Worm (Caenorhabditis elegans) whole organism, L4 larva: Measurements from ENCODE around the gene slc-9B.2.
A peak's percentile ranks its signal among the peaks of the same experiment; 100 is the strongest.

Experiments used
- R02D3.7 ChIP-seq: fragments of 150-350 bp; sonication (generic microtip); optimal IDR thresholded peaks from 3 replicates; lab custom pipeline; 2014; ENCODE audit warnings: missing biosample characterization, missing genetic modification characterization
- T20F7.1 ChIP-seq: fragments of 200-800 bp; sonication (Bioruptor generic); optimal IDR thresholded peaks from 2 replicates; lab custom pipeline; 2018; ENCODE audit warnings: mild to moderate bottlenecking, missing genetic modification characterization, missing compliant biosample characterization
- Y48G9A.11 ChIP-seq: fragments of 200-800 bp; sonication (Bioruptor generic); IDR thresholded peaks from 2 replicates; pipeline ENCODE4 v1.3.6; 2022; ENCODE audit warnings: missing genetic modification reagents, missing genetic modification characterization, missing compliant biosample characterization
- Y75B8A.6 ChIP-seq: fragments of 200-800 bp; sonication (Bioruptor generic); IDR thresholded peaks from 2 replicates; pipeline ENCODE4 v1.3.6; 2022; ENCODE audit warnings: missing genetic modification reagents, missing genetic modification characterization, missing compliant biosample characterization
- aly-2 ChIP-seq: sonication (generic microtip); optimal IDR thresholded peaks from 2 replicates; lab custom pipeline; 2018; ENCODE audit warnings: missing biosample characterization, missing genetic modification characterization
- ama-1 ChIP-seq: fragments of 150-350 bp; optimal IDR thresholded peaks from 2 replicates; lab custom pipeline; 2014; ENCODE audit warnings: inconsistent platforms, mixed read lengths
- ceh-20 ChIP-seq: fragments of 200-800 bp; sonication (Bioruptor generic); IDR thresholded peaks from 2 replicates; pipeline ENCODE4 v1.3.6; 2022; ENCODE audit warnings: missing genetic modification reagents, missing genetic modification characterization, missing compliant biosample characterization
- ceh-32 ChIP-seq: sonication (generic microtip); optimal IDR thresholded peaks from 2 replicates; lab custom pipeline; 2016; ENCODE audit warnings: mild to moderate bottlenecking, missing genetic modification characterization, missing compliant biosample characterization; ENCODE audit not compliant: poor library complexity
- ces-1 ChIP-seq: fragments of 150-350 bp; sonication (generic microtip); optimal IDR thresholded peaks from 4 replicates; lab custom pipeline; 2014; ENCODE audit warnings: missing biosample characterization, missing genetic modification reagents, missing genetic modification characterization
- cey-2 ChIP-seq: sonication (generic microtip); optimal IDR thresholded peaks from 3 replicates; lab custom pipeline; 2017; ENCODE audit warnings: missing genetic modification characterization, mild to moderate bottlenecking, missing compliant biosample characterization, antibody characterized with exemption, borderline replicate concordance; ENCODE audit not compliant: insufficient read depth
- ctbp-1 ChIP-seq: fragments of 200-800 bp; sonication (Bioruptor generic); IDR thresholded peaks from 2 replicates; pipeline ENCODE4 v1.3.6; 2022; ENCODE audit warnings: missing genetic modification reagents, missing genetic modification characterization, missing compliant biosample characterization
- daf-12 ChIP-seq: fragments of 150-350 bp; optimal IDR thresholded peaks from 2 replicates; lab custom pipeline; 2014; ENCODE audit warnings: missing biosample characterization, missing genetic modification reagents, missing genetic modification characterization
- daf-16 ChIP-seq, 3 experiments: sonication (generic microtip); optimal IDR thresholded peaks; 2 replicates each; lab custom pipeline; 2016 to 2017; ENCODE audit warnings: missing genetic modification characterization in 3 of 3, missing genetic modification reagents in 3 of 3, mild to moderate bottlenecking in 2 of 3, missing compliant biosample characterization in 2 of 3, missing biosample characterization in 1 of 3, moderate library complexity in 1 of 3
- dmd-6 ChIP-seq: fragments of 200-800 bp; sonication (Bioruptor generic); IDR thresholded peaks from 2 replicates; pipeline ENCODE4 v1.3.6; 2022; ENCODE audit warnings: missing genetic modification reagents, missing genetic modification characterization, missing compliant biosample characterization
- dmd-8 ChIP-seq: fragments of 200-800 bp; sonication (Bioruptor generic); IDR thresholded peaks from 2 replicates; pipeline ENCODE4 v1.3.6; 2022; ENCODE audit warnings: missing genetic modification characterization, missing compliant biosample characterization
- dpl-1 ChIP-seq: fragments of 150-350 bp; optimal IDR thresholded peaks from 2 replicates; lab custom pipeline; 2014; ENCODE audit warnings: missing biosample characterization, missing genetic modification reagents, missing genetic modification characterization
- dve-1 ChIP-seq: sonication (generic microtip); optimal IDR thresholded peaks from 2 replicates; lab custom pipeline; 2017; ENCODE audit warnings: antibody characterized with exemption, mild to moderate bottlenecking, missing genetic modification characterization, missing compliant biosample characterization; ENCODE audit not compliant: insufficient read depth
- egl-43 ChIP-seq: fragments of 200-800 bp; sonication (Bioruptor generic); IDR thresholded peaks from 2 replicates; pipeline ENCODE4 v1.3.6; 2022; ENCODE audit warnings: missing genetic modification reagents, missing genetic modification characterization, missing compliant biosample characterization
- gei-8 ChIP-seq: fragments of 200-800 bp; sonication (Bioruptor generic); optimal IDR thresholded peaks from 2 replicates; lab custom pipeline; 2018; ENCODE audit warnings: mild to moderate bottlenecking, missing genetic modification characterization, missing compliant biosample characterization
- hif-1 ChIP-seq, 2 experiments: sonication (generic microtip); optimal IDR thresholded peaks; 2 replicates each; lab custom pipeline; 2016 to 2017; ENCODE audit warnings: missing compliant biosample characterization in 2 of 2, missing genetic modification characterization in 2 of 2, missing genetic modification reagents in 2 of 2, missing genotype in 2 of 2, mild to moderate bottlenecking in 1 of 2
- hlh-11 ChIP-seq: fragments of 200-800 bp; sonication (Bioruptor generic); optimal IDR thresholded peaks from 2 replicates; lab custom pipeline; 2018; ENCODE audit warnings: mild to moderate bottlenecking, missing genetic modification characterization, missing compliant biosample characterization
- hmg-1.1 ChIP-seq: fragments of 200-800 bp; sonication (Bioruptor generic); IDR thresholded peaks from 2 replicates; pipeline ENCODE4 v1.3.6; 2022; ENCODE audit warnings: missing genetic modification reagents, missing genetic modification characterization, missing compliant biosample characterization
- lim-7 ChIP-seq: fragments of 200-800 bp; sonication (Bioruptor generic); IDR thresholded peaks from 2 replicates; pipeline ENCODE4 v1.3.6; 2022; ENCODE audit warnings: missing genetic modification characterization, missing compliant biosample characterization
- lin-1 ChIP-seq: fragments of 200-800 bp; sonication (Bioruptor generic); IDR thresholded peaks from 2 replicates; pipeline ENCODE4 v1.3.6; 2022; ENCODE audit warnings: missing genetic modification reagents, missing genetic modification characterization, missing compliant biosample characterization
- lin-15B ChIP-seq: fragments of 150-350 bp; sonication (generic microtip); optimal IDR thresholded peaks from 3 replicates; lab custom pipeline; 2014; ENCODE audit warnings: missing biosample characterization, missing genetic modification characterization
- lin-38 ChIP-seq: fragments of 200-800 bp; sonication (Bioruptor generic); IDR thresholded peaks from 2 replicates; pipeline ENCODE4 v1.3.6; 2022; ENCODE audit warnings: missing genetic modification reagents, missing genetic modification characterization, missing compliant biosample characterization
- lin-39 ChIP-seq: fragments of 150-350 bp; optimal IDR thresholded peaks from 2 replicates; lab custom pipeline; 2014; ENCODE audit warnings: missing biosample characterization, missing genetic modification reagents, missing genetic modification characterization
- mdl-1 ChIP-seq, 2 experiments: fragments of 150-350 bp in 1 of 2; sonication (generic microtip) in 1 of 2; optimal IDR thresholded peaks; 2 replicates each; lab custom pipeline; 2014 to 2017; ENCODE audit warnings: missing biosample characterization in 2 of 2, missing genetic modification characterization in 2 of 2
- mep-1 ChIP-seq: fragments of 150-350 bp; sonication (generic microtip); optimal IDR thresholded peaks from 3 replicates; lab custom pipeline; 2014; ENCODE audit warnings: missing biosample characterization, missing genetic modification characterization
- mes-2 ChIP-seq: sonication (generic microtip); optimal IDR thresholded peaks from 2 replicates; lab custom pipeline; 2016; ENCODE audit warnings: missing genotype, mild to moderate bottlenecking, missing genetic modification characterization, missing compliant biosample characterization; ENCODE audit not compliant: poor library complexity, severe bottlenecking
- mxl-3 ChIP-seq: fragments of 200-800 bp; sonication (Bioruptor generic); optimal IDR thresholded peaks from 2 replicates; lab custom pipeline; 2018; ENCODE audit warnings: mild to moderate bottlenecking, missing genetic modification characterization, missing compliant biosample characterization
- nhr-102 ChIP-seq: sonication (generic microtip); optimal IDR thresholded peaks from 2 replicates; lab custom pipeline; 2016; ENCODE audit warnings: mild to moderate bottlenecking, missing genetic modification characterization, moderate library complexity, missing compliant biosample characterization
- nhr-11 ChIP-seq: fragments of 150-350 bp; optimal IDR thresholded peaks from 2 replicates; lab custom pipeline; 2014; ENCODE audit warnings: missing biosample characterization, missing genetic modification characterization
- nhr-111 ChIP-seq: fragments of 200-800 bp; sonication (Bioruptor generic); optimal IDR thresholded peaks from 2 replicates; lab custom pipeline; 2018; ENCODE audit warnings: mild to moderate bottlenecking, missing genetic modification characterization, missing compliant biosample characterization
- nhr-237 ChIP-seq: sonication (generic microtip); optimal IDR thresholded peaks from 2 replicates; lab custom pipeline; 2017; ENCODE audit warnings: missing biosample characterization, missing genetic modification characterization
- nhr-25 ChIP-seq: sonication (generic microtip); optimal IDR thresholded peaks from 2 replicates; lab custom pipeline; 2017; ENCODE audit warnings: missing genetic modification characterization, mild to moderate bottlenecking, missing compliant biosample characterization, antibody characterized with exemption, moderate library complexity, borderline replicate concordance; ENCODE audit not compliant: insufficient read depth
- nhr-6 ChIP-seq: fragments of 150-350 bp; optimal IDR thresholded peaks from 2 replicates; lab custom pipeline; 2014; ENCODE audit warnings: missing biosample characterization, missing genetic modification characterization
- pqm-1 ChIP-seq: sonication (generic microtip); optimal IDR thresholded peaks from 2 replicates; lab custom pipeline; 2017; ENCODE audit warnings: missing biosample characterization, missing genetic modification characterization
- sdz-12 ChIP-seq: fragments of 200-800 bp; sonication (Bioruptor generic); optimal IDR thresholded peaks from 2 replicates; lab custom pipeline; 2018; ENCODE audit warnings: mild to moderate bottlenecking, missing genetic modification characterization, missing compliant biosample characterization
- set-16 ChIP-seq: fragments of 200-800 bp; sonication (Bioruptor generic); IDR thresholded peaks from 2 replicates; pipeline ENCODE4 v1.3.6; 2022; ENCODE audit warnings: missing genetic modification reagents, missing genetic modification characterization, missing compliant biosample characterization
- skn-1 ChIP-seq: fragments of 150-350 bp; optimal IDR thresholded peaks from 2 replicates; lab custom pipeline; 2014; ENCODE audit warnings: missing biosample characterization, missing genetic modification characterization
- spr-1 ChIP-seq: sonication (generic microtip); optimal IDR thresholded peaks from 2 replicates; lab custom pipeline; 2016; ENCODE audit warnings: mild to moderate bottlenecking, missing genetic modification characterization, missing compliant biosample characterization
- tra-1 ChIP-seq: fragments of 200-800 bp; sonication (Bioruptor generic); IDR thresholded peaks from 2 replicates; pipeline ENCODE4 v1.3.6; 2022; ENCODE audit warnings: missing genetic modification reagents, missing genetic modification characterization, missing compliant biosample characterization
- unc-62 ChIP-seq, 3 experiments: fragments of 150-350 bp in 1 of 3; sonication (generic microtip); optimal IDR thresholded peaks in 2 of 3; peaks in 1 of 3; 1 replicate in 1 of 3; 2 replicates in 2 of 3; lab custom pipeline; 2014 to 2017; ENCODE audit warnings: missing biosample characterization in 3 of 3, missing genetic modification characterization in 3 of 3, missing genetic modification reagents in 3 of 3, missing genotype in 1 of 3
- zag-1 ChIP-seq: fragments of 150-350 bp; optimal IDR thresholded peaks from 2 replicates; lab custom pipeline; 2014; ENCODE audit warnings: missing biosample characterization, missing genetic modification characterization
- zfp-3 ChIP-seq: fragments of 200-800 bp; sonication (Bioruptor generic); conservative IDR thresholded peaks from 2 replicates; pipeline ENCODE4 v1.3.6; 2022; ENCODE audit warnings: missing genetic modification reagents, missing genetic modification characterization, missing compliant biosample characterization

The slc-9B.2 gene

DNA sequence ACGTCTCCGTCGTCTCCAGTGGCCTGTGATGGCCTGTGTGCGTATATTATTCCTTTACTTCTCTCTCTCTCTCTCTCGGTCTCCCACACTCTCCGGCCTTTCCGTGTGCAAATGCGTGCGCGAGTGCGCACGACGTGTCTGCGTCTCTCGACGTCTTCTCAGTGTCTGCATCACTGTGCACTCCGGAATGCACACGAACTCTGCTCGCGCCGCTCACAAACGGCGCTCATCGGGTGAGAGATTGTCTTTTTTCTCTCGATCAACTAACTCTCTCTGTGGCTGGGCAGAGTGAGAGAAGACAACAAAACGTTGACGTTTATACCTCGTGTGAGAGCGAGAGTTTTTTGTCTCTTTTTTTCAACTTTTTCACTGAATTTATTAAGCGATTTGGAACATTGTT, 17.1 kb downstream of the slc-9B.2 start (continued):
- TF ChIP-seq Y48G9A.11: no peak
- peak; percentile 92 for TF ChIP-seq set-16 (GFP tag; lab: Robert Waterston, UW)
- peak; percentile 92 for TF ChIP-seq tra-1 (GFP tag; lab: Robert Waterston, UW)
- TF ChIP-seq hlh-11 (tag; lab: Kevin White, UChicago): peak; percentile 97
- no peak for TF ChIP-seq nhr-111 (GFP tag; lab: Kevin White, UChicago)
- TF ChIP-seq nhr-237 (tag; lab: Kevin White, UChicago): no peak
- TF ChIP-seq nhr-25 (tag; lab: Kevin White, UChicago): peak; percentile 50
- peak; percentile 88 for TF ChIP-seq egl-43 (GFP tag; lab: Robert Waterston, UW)
- peak; percentile 48 for TF ChIP-seq gei-8 (GFP tag; lab: Kevin White, UChicago)
- no peak for TF ChIP-seq zag-1 (tag; lab: Kevin White, UChicago)
- TF ChIP-seq hif-1 (tag; optimal IDR thresholded peaks at IDR 0.05; lab: Kevin White, UChicago): peak in 1 of 2 experiments; percentile 80
- peak; percentile 83 for TF ChIP-seq ceh-20 (GFP tag; lab: Robert Waterston, UW)
- peak; percentile 74 for TF ChIP-seq spr-1
- TF ChIP-seq Y75B8A.6: peak; percentile 36; the same call in 1 of the 2 replicates
- TF ChIP-seq lin-1 (GFP tag; lab: Robert Waterston, UW): peak; percentile 90
- no peak; the same call in 1 of the 2 replicates for TF ChIP-seq zfp-3
- no peak for TF ChIP-seq daf-12 (tag; lab: Kevin White, UChicago)
- no peak for TF ChIP-seq ces-1
- TF ChIP-seq cey-2: no peak
- peak; percentile 96 for TF ChIP-seq dve-1 (tag; lab: Kevin White, UChicago)
- no peak for TF ChIP-seq ceh-32 (tag; lab: Kevin White, UChicago)
- TF ChIP-seq mxl-3 (GFP tag; lab: Kevin White, UChicago): peak; percentile 91
- no peak for TF ChIP-seq skn-1 (tag; lab: Kevin White, UChicago)
- TF ChIP-seq nhr-11 (tag; lab: Kevin White, UChicago): peak; percentile 68
- TF ChIP-seq nhr-102 (tag; lab: Kevin White, UChicago): peak; percentile 75
- no peak for TF ChIP-seq lin-15B (tag; lab: Kevin White, UChicago)
- TF ChIP-seq lim-7 (GFP tag; lab: Robert Waterston, UW): no peak
- 0 out of 2 replicates have a peak, but pooled peaks have one; percentile 54 for TF ChIP-seq dmd-8
- TF ChIP-seq, all 104 proteins: peak for 57

DNA sequence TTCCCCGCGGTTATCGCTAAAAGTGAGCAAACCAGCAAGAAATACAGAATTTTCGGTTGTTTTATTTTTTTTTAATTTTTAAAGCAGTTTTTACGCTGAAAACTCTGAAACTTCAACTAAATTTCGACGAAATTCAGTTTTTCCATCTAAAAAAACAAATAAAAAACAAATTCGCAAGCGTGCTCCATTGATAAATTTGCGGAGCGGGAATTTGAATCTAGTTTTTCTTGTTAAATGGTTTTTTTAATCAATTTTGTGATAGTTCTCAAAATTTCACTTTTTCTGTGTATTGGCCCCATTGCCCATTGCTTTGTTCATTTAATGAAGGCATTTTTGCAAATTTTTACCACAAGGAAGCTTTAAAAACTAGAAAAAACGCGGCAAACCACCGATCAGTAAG, 18.0 kb downstream of the slc-9B.2 start:
- TF ChIP-seq ama-1 (lab: Kevin White, UChicago) (no peak), sdz-12 (GFP tag; lab: Kevin White, UChicago) (no peak), T20F7.1 (no peak), lin-38 (GFP tag; lab: Robert Waterston, UW) (peak; percentile 90), R02D3.7 (tag; lab: Kevin White, UChicago) (no peak), nhr-102 (tag; lab: Kevin White, UChicago) (no peak), Y75B8A.6 (no peak)
- TF ChIP-seq, all 104 proteins: peak for 1

DNA sequence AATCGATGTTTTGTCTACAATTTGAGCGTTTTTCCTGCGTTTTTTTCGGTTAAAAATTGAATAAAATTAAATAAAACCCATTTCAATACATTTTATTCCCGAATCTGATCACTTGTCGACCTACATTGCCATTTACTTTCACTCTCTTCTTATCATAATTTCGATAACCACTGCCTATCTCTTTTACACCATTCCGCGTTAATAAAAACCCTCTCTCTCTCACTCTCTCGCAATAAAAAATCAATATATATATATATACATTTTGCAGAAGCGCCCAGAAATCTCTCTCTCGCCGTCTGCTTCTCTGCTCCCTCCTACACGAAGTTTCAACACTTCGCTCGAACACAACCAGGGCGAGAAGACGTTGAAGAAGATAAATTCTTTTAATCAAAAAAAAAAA, 18.4 kb downstream of the slc-9B.2 start, which contains the start of gene pptr-1:
Gene pptr-1, plus strand, starts transcription at position 269 of the 400 bp plus-strand sequence.
- no peak for TF ChIP-seq lin-1 (GFP tag; lab: Robert Waterston, UW)
- 0 out of 2 replicates have a peak, but pooled peaks have one; percentile 15 for TF ChIP-seq hmg-1.1 (GFP tag; lab: Robert Waterston, UW)
- no peak for TF ChIP-seq lin-39
- no peak for TF ChIP-seq nhr-6 (tag; lab: Kevin White, UChicago)
- no peak for TF ChIP-seq zag-1 (tag; lab: Kevin White, UChicago)
- TF ChIP-seq dmd-6 (GFP tag; lab: Robert Waterston, UW): peak; percentile 61; the same call in 1 of the 2 replicates
- peak; percentile 30 for TF ChIP-seq mes-2 (tag; lab: Kevin White, UChicago)
- TF ChIP-seq unc-62 (GFP tag; optimal IDR thresholded peaks at IDR 0.05 in 1 of 2; lab: Kevin White, UChicago): no peak
- no peak for TF ChIP-seq unc-62 (tag; optimal IDR thresholded peaks at IDR 0.05; lab: Kevin White, UChicago)
- no peak for TF ChIP-seq aly-2
- no peak for TF ChIP-seq daf-16 (GFP tag; optimal IDR thresholded peaks at IDR 0.05; lab: Kevin White, UChicago)
- TF ChIP-seq daf-16 (tag; optimal IDR thresholded peaks at IDR 0.05; lab: Kevin White, UChicago): peak; percentile 63
- TF ChIP-seq gei-8 (GFP tag; lab: Kevin White, UChicago): no peak
- TF ChIP-seq mep-1: peak; percentile 42
- TF ChIP-seq dpl-1 (GFP tag; lab: Kevin White, UChicago): peak; percentile 3
- TF ChIP-seq dve-1 (tag; lab: Kevin White, UChicago): peak; percentile 40
- peak in 1 of 2 experiments; percentile 28 for TF ChIP-seq mdl-1 (tag; optimal IDR thresholded peaks at IDR 0.05; lab: Kevin White, UChicago)
- no peak for TF ChIP-seq nhr-25 (tag; lab: Kevin White, UChicago)
- peak; percentile 73 for TF ChIP-seq hlh-11 (tag; lab: Kevin White, UChicago)
- TF ChIP-seq pqm-1 (tag; lab: Kevin White, UChicago): peak; percentile 48
- TF ChIP-seq ctbp-1 (GFP tag; lab: Robert Waterston, UW): no peak
